Fruit fly (Drosophila melanogaster) whole organism, embryonic: Measurements from ENCODE around the gene cu.

Experiments used
- CG10147 ChIP-seq: fragments of 200-800 bp; sonication (Bioruptor generic); optimal IDR thresholded peaks from 2 replicates; lab custom pipeline; 2019; ENCODE audit warnings: missing biosample characterization, mild to moderate bottlenecking, missing genetic modification characterization, moderate library complexity
- CG14014 ChIP-seq: fragments of 200-800 bp; sonication (Bioruptor generic); IDR thresholded peaks from 2 replicates; pipeline ENCODE4 v1.3.6; 2022; ENCODE audit warnings: missing biosample characterization, missing genetic modification characterization
- CG17359 ChIP-seq: fragments of 200-800 bp; sonication (Bioruptor generic); optimal IDR thresholded peaks from 3 replicates; lab custom pipeline; 2018; ENCODE audit warnings: missing biosample characterization, mild to moderate bottlenecking, missing genetic modification characterization, moderate library complexity
- CG6689 ChIP-seq: fragments of 200-800 bp; sonication (Bioruptor generic); IDR thresholded peaks from 2 replicates; pipeline ENCODE4 v1.3.6; 2022; ENCODE audit warnings: missing biosample characterization, missing genetic modification characterization
- CG7786 ChIP-seq: fragments of 200-800 bp; sonication (Bioruptor generic); optimal IDR thresholded peaks from 2 replicates; lab custom pipeline; 2016; ENCODE audit warnings: missing biosample characterization, missing genetic modification characterization
- Mad ChIP-seq: fragments of 200-800 bp; sonication (Bioruptor generic); optimal IDR thresholded peaks from 2 replicates; lab custom pipeline; 2016; ENCODE audit warnings: missing biosample characterization, missing genetic modification characterization
- Sin3A ChIP-seq: fragments of >200 bp; optimal IDR thresholded peaks from 2 replicates; lab custom pipeline; 2018
- gro ChIP-seq: fragments of 200-800 bp; sonication (Bioruptor generic); optimal IDR thresholded peaks from 2 replicates; lab custom pipeline; 2016; ENCODE audit warnings: missing biosample characterization, missing genetic modification characterization
- jing ChIP-seq: fragments of 200-800 bp; sonication (Bioruptor generic); optimal IDR thresholded peaks from 2 replicates; lab custom pipeline; 2018; ENCODE audit warnings: missing biosample characterization, mild to moderate bottlenecking, missing genetic modification characterization
- ro ChIP-seq: fragments of 200-800 bp; sonication (Bioruptor generic); IDR thresholded peaks from 2 replicates; pipeline ENCODE4 v1.3.6; 2022; ENCODE audit warnings: missing biosample characterization, missing genetic modification characterization
- sob ChIP-seq: fragments of 200-800 bp; sonication (Bioruptor generic); IDR thresholded peaks from 2 replicates; pipeline ENCODE4 v1.3.6; 2022; ENCODE audit warnings: missing biosample characterization, missing genetic modification characterization
- wek ChIP-seq: fragments of 200-800 bp; sonication (Bioruptor generic); optimal IDR thresholded peaks from 3 replicates; lab custom pipeline; 2018; ENCODE audit warnings: missing biosample characterization, mild to moderate bottlenecking, missing genetic modification characterization, moderate library complexity

- TF ChIP-seq ro (GFP tag; lab: Robert Waterston, UW) (no peak), Sin3A (no peak), CG14014 (GFP tag; lab: Robert Waterston, UW) (no peak), CG6689 (GFP tag; lab: Robert Waterston, UW) (no peak), CG10147 (GFP tag; lab: Kevin White, UChicago) (no peak), wek (GFP tag; lab: Kevin White, UChicago) (no peak), Mad (no peak), CG7786 (GFP tag; lab: Kevin White, UChicago) (no peak), gro (no peak), jing (GFP tag; lab: Kevin White, UChicago) (no peak), sob (GFP tag; lab: Robert Waterston, UW) (no peak), CG17359 (no peak)
These were observed 31.4 kb upstream of the cu start, which contains the start of gene Ugt35E1 for dm6 chr3R:11165974-11166373.
